Worm (Caenorhabditis elegans) whole organism, young adult: ENCODE data around the gene hlh-25.

Experiments
- B0019.2 ChIP-seq: fragments of 200-800 bp; sonication (Bioruptor generic); conservative IDR thresholded peaks from 2 replicates; pipeline ENCODE4 v1.3.6; 2022; ENCODE audit warnings: missing genetic modification reagents, missing genetic modification characterization, missing compliant biosample characterization
- B0035.1 ChIP-seq: sonication (generic microtip); optimal IDR thresholded peaks from 2 replicates; lab custom pipeline; 2016; ENCODE audit warnings: missing genetic modification characterization, mild to moderate bottlenecking, missing compliant biosample characterization, missing genotype, missing genetic modification reagents
- B0261.1 ChIP-seq: sonication (generic microtip); optimal IDR thresholded peaks from 2 replicates; lab custom pipeline; 2016; ENCODE audit warnings: mild to moderate bottlenecking, missing genetic modification characterization, moderate library complexity, missing compliant biosample characterization
- D2030.7 ChIP-seq: fragments of 200-800 bp; sonication (Bioruptor generic); IDR thresholded peaks from 2 replicates; pipeline ENCODE4 v1.3.6; 2022; ENCODE audit warnings: missing genetic modification reagents, missing genetic modification characterization, missing compliant biosample characterization
- F10E7.11 ChIP-seq: sonication (generic microtip); optimal IDR thresholded peaks from 2 replicates; lab custom pipeline; 2017; ENCODE audit warnings: mild to moderate bottlenecking, missing genetic modification characterization, moderate library complexity, missing compliant biosample characterization
- F23B12.7 ChIP-seq: sonication (generic microtip); optimal IDR thresholded peaks from 2 replicates; lab custom pipeline; 2017; ENCODE audit warnings: missing genetic modification characterization, mild to moderate bottlenecking, missing compliant biosample characterization, antibody characterized with exemption, moderate library complexity; ENCODE audit not compliant: insufficient read depth
- F33H1.4 ChIP-seq: fragments of 200-800 bp; sonication (Bioruptor generic); IDR thresholded peaks from 2 replicates; pipeline ENCODE4 v1.3.6; 2022; ENCODE audit warnings: missing genetic modification reagents, missing genetic modification characterization, missing compliant biosample characterization
- F52B5.7 ChIP-seq: sonication (generic microtip); optimal IDR thresholded peaks from 2 replicates; lab custom pipeline; 2016; ENCODE audit warnings: mild to moderate bottlenecking, missing genetic modification characterization, missing compliant biosample characterization
- K12H6.12 ChIP-seq: fragments of 200-800 bp; sonication (Bioruptor generic); optimal IDR thresholded peaks from 2 replicates; lab custom pipeline; 2018; ENCODE audit warnings: mild to moderate bottlenecking, missing genetic modification characterization, missing compliant biosample characterization
- ZK185.1 ChIP-seq: sonication (generic microtip); optimal IDR thresholded peaks from 2 replicates; lab custom pipeline; 2016; ENCODE audit warnings: mild to moderate bottlenecking, missing genetic modification characterization, missing compliant biosample characterization; ENCODE audit not compliant: poor library complexity, severe bottlenecking
- aptf-2 ChIP-seq: fragments of 200-800 bp; sonication (Bioruptor generic); conservative IDR thresholded peaks from 2 replicates; pipeline ENCODE4 v1.3.6; 2022; ENCODE audit warnings: missing genetic modification reagents, missing genetic modification characterization, missing compliant biosample characterization
- aptf-3 ChIP-seq: fragments of 200-800 bp; sonication (Bioruptor generic); IDR thresholded peaks from 2 replicates; pipeline ENCODE4 v1.3.6; 2022; ENCODE audit warnings: missing genetic modification characterization, missing compliant biosample characterization
- atf-7 ChIP-seq: sonication (generic microtip); optimal IDR thresholded peaks from 2 replicates; lab custom pipeline; 2017; ENCODE audit warnings: mild to moderate bottlenecking, missing genetic modification characterization, missing compliant biosample characterization
- athp-1 ChIP-seq: sonication (generic microtip); optimal IDR thresholded peaks from 2 replicates; lab custom pipeline; 2017; ENCODE audit warnings: mild to moderate bottlenecking, missing genetic modification characterization, missing compliant biosample characterization
- attf-5 ChIP-seq: fragments of 200-800 bp; sonication (Bioruptor generic); optimal IDR thresholded peaks from 2 replicates; lab custom pipeline; 2018; ENCODE audit warnings: mild to moderate bottlenecking, missing genetic modification characterization, missing compliant biosample characterization
- attf-6 ChIP-seq: fragments of 200-800 bp; sonication (Bioruptor generic); IDR thresholded peaks from 2 replicates; pipeline ENCODE4 v1.3.6; 2022; ENCODE audit warnings: missing genetic modification reagents, missing genetic modification characterization, missing compliant biosample characterization
- cebp-2 ChIP-seq: fragments of 200-800 bp; sonication (Bioruptor generic); IDR thresholded peaks from 2 replicates; pipeline ENCODE4 v1.3.6; 2022; ENCODE audit warnings: missing genetic modification characterization, missing compliant biosample characterization
- ceh-58 ChIP-seq: fragments of 200-800 bp; sonication (Bioruptor generic); IDR thresholded peaks from 2 replicates; pipeline ENCODE4 v1.3.6; 2022; ENCODE audit warnings: missing genetic modification characterization, missing compliant biosample characterization
- ceh-91 ChIP-seq: fragments of 200-800 bp; sonication (Bioruptor generic); IDR thresholded peaks from 2 replicates; pipeline ENCODE4 v1.3.6; 2022; ENCODE audit warnings: missing genetic modification reagents, missing genetic modification characterization, missing compliant biosample characterization
- egl-44 ChIP-seq: fragments of 200-800 bp; sonication (Bioruptor generic); IDR thresholded peaks from 2 replicates; pipeline ENCODE4 v1.3.6; 2022; ENCODE audit warnings: missing genetic modification reagents, missing genetic modification characterization, missing compliant biosample characterization
- ets-4 ChIP-seq: fragments of 200-800 bp; sonication (Bioruptor generic); optimal IDR thresholded peaks from 2 replicates; lab custom pipeline; 2018; ENCODE audit warnings: mild to moderate bottlenecking, missing genetic modification characterization, missing compliant biosample characterization
- fkh-3 ChIP-seq: sonication (generic microtip); optimal IDR thresholded peaks from 2 replicates; lab custom pipeline; 2016; ENCODE audit warnings: mild to moderate bottlenecking, missing genetic modification characterization, missing compliant biosample characterization
- him-1 ChIP-seq: sonication (generic microtip); optimal IDR thresholded peaks from 2 replicates; lab custom pipeline; 2016; ENCODE audit warnings: missing genotype, missing genetic modification reagents, missing genetic modification characterization, missing compliant biosample characterization
- hlh-12 ChIP-seq: sonication (generic microtip); optimal IDR thresholded peaks from 2 replicates; lab custom pipeline; 2016; ENCODE audit warnings: missing genetic modification characterization, missing compliant biosample characterization
- lin-35 ChIP-seq, 3 experiments: fragments of 150-350 bp in 2 of 3; sonication (generic microtip) in 1 of 3; optimal IDR thresholded peaks; 2 replicates each; lab custom pipeline; 2014 to 2018; ENCODE audit warnings: missing biosample characterization in 3 of 3, missing genetic modification characterization in 3 of 3, missing genetic modification reagents in 3 of 3
- lin-54 ChIP-seq: fragments of 200-800 bp; sonication (Bioruptor generic); optimal IDR thresholded peaks from 2 replicates; lab custom pipeline; 2018; ENCODE audit warnings: mild to moderate bottlenecking, missing genetic modification characterization, missing compliant biosample characterization
- lir-1 ChIP-seq: fragments of 200-800 bp; sonication (Bioruptor generic); conservative IDR thresholded peaks from 2 replicates; pipeline ENCODE4 v1.3.6; 2022; ENCODE audit warnings: missing genetic modification reagents, missing genetic modification characterization, missing compliant biosample characterization
- madf-10 ChIP-seq: sonication (generic microtip); optimal IDR thresholded peaks from 2 replicates; lab custom pipeline; 2016; ENCODE audit warnings: mild to moderate bottlenecking, missing genetic modification characterization, missing compliant biosample characterization
- madf-3 ChIP-seq: fragments of 200-800 bp; sonication (Bioruptor generic); IDR thresholded peaks from 2 replicates; pipeline ENCODE4 v1.3.6; 2022; ENCODE audit warnings: missing genetic modification reagents, missing genetic modification characterization, missing compliant biosample characterization
- mes-4 ChIP-seq: sonication (generic microtip); optimal IDR thresholded peaks from 2 replicates; lab custom pipeline; 2016; ENCODE audit warnings: missing genotype, missing genetic modification characterization, missing compliant biosample characterization
- nhr-179 ChIP-seq: sonication (generic microtip); optimal IDR thresholded peaks from 2 replicates; lab custom pipeline; 2016; ENCODE audit warnings: mild to moderate bottlenecking, missing genetic modification characterization, missing compliant biosample characterization
- nhr-90 ChIP-seq: sonication (generic microtip); optimal IDR thresholded peaks from 2 replicates; lab custom pipeline; 2016; ENCODE audit warnings: missing genotype, mild to moderate bottlenecking, missing genetic modification characterization, missing compliant biosample characterization
- repo-1 ChIP-seq: sonication (generic microtip); optimal IDR thresholded peaks from 2 replicates; lab custom pipeline; 2017; ENCODE audit warnings: mild to moderate bottlenecking, missing genetic modification characterization, missing compliant biosample characterization
- snpc-4 ChIP-seq, 5 experiments: fragments of 150-350 bp in 1 of 5; sonication (generic microtip) in 4 of 5; optimal IDR thresholded peaks; 2 replicates each; lab custom pipeline; 2014 to 2018; ENCODE audit warnings: missing genetic modification characterization in 5 of 5, missing biosample characterization in 3 of 5, antibody characterized with exemption in 2 of 5, mild to moderate bottlenecking in 2 of 5, missing compliant biosample characterization in 2 of 5, missing genotype in 2 of 5, moderate library complexity in 2 of 5, missing genetic modification reagents in 1 of 5
- somi-1 ChIP-seq: fragments of 200-800 bp; sonication (Bioruptor generic); optimal IDR thresholded peaks from 2 replicates; lab custom pipeline; 2018; ENCODE audit warnings: mild to moderate bottlenecking, missing genetic modification characterization, missing compliant biosample characterization
- tbx-9 ChIP-seq: sonication (generic microtip); optimal IDR thresholded peaks from 2 replicates; lab custom pipeline; 2016; ENCODE audit warnings: borderline replicate concordance, missing genetic modification characterization, inconsistent platforms, missing compliant biosample characterization
- tlf-1 ChIP-seq: fragments of 200-800 bp; sonication (Bioruptor generic); optimal IDR thresholded peaks from 2 replicates; lab custom pipeline; 2018; ENCODE audit warnings: mild to moderate bottlenecking, missing genetic modification characterization, missing compliant biosample characterization
- unc-130 ChIP-seq: sonication (generic microtip); optimal IDR thresholded peaks from 2 replicates; lab custom pipeline; 2016; ENCODE audit warnings: missing genetic modification reagents, missing genetic modification characterization, missing compliant biosample characterization
- unc-62 ChIP-seq: fragments of 150-350 bp; optimal IDR thresholded peaks from 2 replicates; lab custom pipeline; 2014; ENCODE audit warnings: missing biosample characterization, missing genetic modification reagents, missing genetic modification characterization
- xnd-1 ChIP-seq: sonication (generic microtip); optimal IDR thresholded peaks from 2 replicates; lab custom pipeline; 2016; ENCODE audit warnings: missing genotype, missing genetic modification reagents, missing genetic modification characterization, missing compliant biosample characterization
- ztf-22 ChIP-seq: fragments of 200-800 bp; sonication (Bioruptor generic); optimal IDR thresholded peaks from 2 replicates; lab custom pipeline; 2018; ENCODE audit warnings: mild to moderate bottlenecking, missing genetic modification characterization, moderate library complexity, missing compliant biosample characterization
- ztf-6 ChIP-seq: fragments of 200-800 bp; sonication (Bioruptor generic); IDR thresholded peaks from 2 replicates; pipeline ENCODE4 v1.3.6; 2022; ENCODE audit warnings: missing genetic modification reagents, missing genetic modification characterization, missing compliant biosample characterization

Gene hlh-25

ce11 chrII:5503760-5504159, 31.3 kb upstream of the hlh-25 start, which contains the start of gene cyp-44A1:
Gene cyp-44A1, plus strand, starts transcription at chrII:5504044.
- no peak for TF ChIP-seq F52B5.7
- TF ChIP-seq B0035.1 (tag; lab: Kevin White, UChicago) = no peak
- no peak for TF ChIP-seq repo-1
- TF ChIP-seq ztf-22 (GFP tag; lab: Kevin White, UChicago) = no peak
- TF ChIP-seq him-1 (tag; lab: Kevin White, UChicago) = no peak
- no peak for TF ChIP-seq tbx-9 (tag; lab: Kevin White, UChicago)
- no peak for TF ChIP-seq hlh-12
- TF ChIP-seq F10E7.11 (tag; lab: Kevin White, UChicago) = no peak
- TF ChIP-seq egl-44 (GFP tag; lab: Robert Waterston, UW) = no peak

- TF ChIP-seq attf-5 (GFP tag; lab: Kevin White, UChicago) (no peak), lin-35 (GFP tag; optimal IDR thresholded peaks at IDR 0.05; lab: Kevin White, UChicago) (peak in 1 of 3 experiments; percentile 43)
Observed at ce11 chrII:5505820-5506287, 29.2 kb upstream of the hlh-25 start, which contains the start of gene npp-24. Gene npp-24, plus strand, starts transcription at chrII:5505870.

ce11 chrII:5511417-5512353, 23.4 kb upstream of the hlh-25 start:
- peak; percentile 7 for TF ChIP-seq K12H6.12 (tag; lab: Kevin White, UChicago)
- no peak for TF ChIP-seq ztf-6
- TF ChIP-seq F33H1.4 (GFP tag; lab: Robert Waterston, UW) = peak; percentile 42
- no peak for TF ChIP-seq ceh-58 (GFP tag; lab: Robert Waterston, UW)
- no peak for TF ChIP-seq unc-62 (GFP tag; lab: Kevin White, UChicago)
- no peak for TF ChIP-seq attf-6 (GFP tag; lab: Robert Waterston, UW)
- TF ChIP-seq aptf-3 (GFP tag; lab: Robert Waterston, UW) = no peak
- no peak for TF ChIP-seq lir-1 (GFP tag; lab: Robert Waterston, UW)
- no peak for TF ChIP-seq madf-10 (tag; lab: Kevin White, UChicago)
- no peak for TF ChIP-seq mes-4
- TF ChIP-seq ets-4 (GFP tag; lab: Kevin White, UChicago) = no peak
- TF ChIP-seq athp-1 (tag; lab: Kevin White, UChicago) = no peak
- no peak for TF ChIP-seq D2030.7
- no peak for TF ChIP-seq B0261.1 (tag; lab: Kevin White, UChicago)
- no peak for TF ChIP-seq B0019.2 (GFP tag; lab: Robert Waterston, UW)
- no peak for TF ChIP-seq cebp-2 (GFP tag; lab: Robert Waterston, UW)
- TF ChIP-seq snpc-4 (GFP tag; optimal IDR thresholded peaks at IDR 0.05; lab: Kevin White, UChicago) = no peak
- TF ChIP-seq snpc-4 (tag; optimal IDR thresholded peaks at IDR 0.05; lab: Kevin White, UChicago) = peak in 1 of 4 experiments; percentile 13
- no peak for TF ChIP-seq ceh-91 (GFP tag; lab: Robert Waterston, UW)
- no peak for TF ChIP-seq hlh-12
- no peak for TF ChIP-seq madf-3 (GFP tag; lab: Robert Waterston, UW)
- 0 out of 2 replicates have a peak, but pooled peaks have one; percentile 38 for TF ChIP-seq aptf-2 (GFP tag; lab: Robert Waterston, UW)
- peak; percentile 65 for TF ChIP-seq ZK185.1 (tag; lab: Kevin White, UChicago)
- TF ChIP-seq nhr-90 = no peak
- TF ChIP-seq somi-1 (GFP tag; lab: Kevin White, UChicago) = no peak
- TF ChIP-seq nhr-179 (tag; lab: Kevin White, UChicago) = no peak
- peak; percentile 50 for TF ChIP-seq him-1 (tag; lab: Kevin White, UChicago)
- TF ChIP-seq unc-130 = peak; percentile 57
- no peak for TF ChIP-seq F52B5.7
- TF ChIP-seq lin-35 (GFP tag; optimal IDR thresholded peaks at IDR 0.05; lab: Kevin White, UChicago) = peak in 1 of 3 experiments; percentile 13
- peak; percentile 4 for TF ChIP-seq lin-54 (GFP tag; lab: Kevin White, UChicago)
- no peak for TF ChIP-seq F23B12.7 (tag; lab: Kevin White, UChicago)
- TF ChIP-seq atf-7 (tag; lab: Kevin White, UChicago) = peak; percentile 16
- peak; percentile 76 for TF ChIP-seq xnd-1
- TF ChIP-seq tlf-1 = no peak
- TF ChIP-seq fkh-3 (tag; lab: Kevin White, UChicago) = no peak
